Worm (Caenorhabditis elegans): ENCODE results near the gene gcy-15.

- TF ChIP-seq him-1 (tag; optimal IDR thresholded peaks at IDR 0.05) = no peak
- no peak for TF ChIP-seq W03F9.2 (tag; optimal IDR thresholded peaks at IDR 0.05)
- no peak for TF ChIP-seq dao-5 (tag; optimal IDR thresholded peaks at IDR 0.05)
Measured at ce11 chrII:3225200-3225599, 28.3 kb upstream of the gcy-15 start, which contains the start of gene ZC239.16.
